Worm (Caenorhabditis elegans): ENCODE results near the gene nape-1.
A peak's percentile ranks its signal among the peaks of the same experiment; 100 is the strongest.

The nape-1 gene

ce11 chrIV:3740830-3741477, at the start of gene nape-1:
Gene nape-1 (minus strand): TSS chrIV:3740880.
- TF ChIP-seq fos-1 (tag; optimal IDR thresholded peaks at IDR 0.05) = no peak
- TF ChIP-seq Y48G9A.11 (GFP tag; IDR thresholded peaks at IDR 0.05) = no peak
- TF ChIP-seq Y105C5A.15 (GFP tag; IDR thresholded peaks at IDR 0.05) = no peak
- TF ChIP-seq lin-1 (GFP tag; IDR thresholded peaks at IDR 0.05) = no peak
- TF ChIP-seq lsy-2 (tag; optimal IDR thresholded peaks at IDR 0.05) = peak in 1 of 2 experiments; percentile 62
- no peak for TF ChIP-seq zag-1 (tag; optimal IDR thresholded peaks at IDR 0.05)
- TF ChIP-seq cey-2 (tag; optimal IDR thresholded peaks at IDR 0.05; ENCODE audit: borderline replicate concordance, insufficient read depth) = no peak
- TF ChIP-seq nhr-77 (tag; optimal IDR thresholded peaks at IDR 0.05) = peak; percentile 29
- TF ChIP-seq T26A8.4 (GFP tag; IDR thresholded peaks at IDR 0.05) = peak; percentile 35
- peak; percentile 57 for TF ChIP-seq mes-2 (tag; optimal IDR thresholded peaks at IDR 0.05; ENCODE audit: poor library complexity, severe bottlenecking)
- peak; percentile 20 for TF ChIP-seq dve-1 (tag; optimal IDR thresholded peaks at IDR 0.05; ENCODE audit: insufficient read depth)
- no peak for TF ChIP-seq nhr-41 (GFP tag; IDR thresholded peaks at IDR 0.05)
- no peak for TF ChIP-seq set-16 (GFP tag; IDR thresholded peaks at IDR 0.05)
- TF ChIP-seq lin-38 (GFP tag; IDR thresholded peaks at IDR 0.05) = peak; percentile 72
- TF ChIP-seq ztf-11 (tag; optimal IDR thresholded peaks at IDR 0.05) = no peak
- peak in 1 of 2 experiments; percentile 80 for TF ChIP-seq mdl-1 (tag; optimal IDR thresholded peaks at IDR 0.05)
- no peak for TF ChIP-seq D1046.2 (GFP tag; IDR thresholded peaks at IDR 0.05)
- no peak for TF ChIP-seq aly-2 (tag; optimal IDR thresholded peaks at IDR 0.05)
- no peak for TF ChIP-seq T20F7.1 (GFP tag; optimal IDR thresholded peaks at IDR 0.05)
- no peak for TF ChIP-seq ZK546.5 (tag; optimal IDR thresholded peaks at IDR 0.05)
- peak; percentile 55 for TF ChIP-seq mxl-3 (GFP tag; optimal IDR thresholded peaks at IDR 0.05)
- TF ChIP-seq ceh-32 (tag; optimal IDR thresholded peaks at IDR 0.05; ENCODE audit: poor library complexity) = no peak
- peak; percentile 52; the same call in 1 of the 2 replicates for TF ChIP-seq egl-43 (GFP tag; IDR thresholded peaks at IDR 0.05)
- no peak for TF ChIP-seq daf-8 (GFP tag; IDR thresholded peaks at IDR 0.05)
- TF ChIP-seq hif-1 (tag; optimal IDR thresholded peaks at IDR 0.05) = peak in 1 of 2 experiments; percentile 55
- TF ChIP-seq nhr-6 (tag; optimal IDR thresholded peaks at IDR 0.05) = peak; percentile 22
- no peak for TF ChIP-seq ctbp-1 (GFP tag; IDR thresholded peaks at IDR 0.05)
- peak; percentile 93 for TF ChIP-seq aha-1 (tag)
- TF ChIP-seq dmd-8 (GFP tag; IDR thresholded peaks at IDR 0.05) = no peak
- no peak for TF ChIP-seq skn-1 (tag; optimal IDR thresholded peaks at IDR 0.05)
- TF ChIP-seq egl-27 (tag; optimal IDR thresholded peaks at IDR 0.05) = no peak
- no peak for TF ChIP-seq madf-5 (GFP tag; IDR thresholded peaks at IDR 0.05)
- no peak for TF ChIP-seq ces-1 (GFP tag; optimal IDR thresholded peaks at IDR 0.05)
- TF ChIP-seq ZK337.2 (GFP tag; IDR thresholded peaks at IDR 0.05) = no peak
- no peak for TF ChIP-seq spr-3 (GFP tag; optimal IDR thresholded peaks at IDR 0.05)
- peak; percentile 49 for TF ChIP-seq pqm-1 (tag; optimal IDR thresholded peaks at IDR 0.05)
- no peak for TF ChIP-seq spr-1 (tag; optimal IDR thresholded peaks at IDR 0.05)
- TF ChIP-seq F37D6.2 (tag; optimal IDR thresholded peaks at IDR 0.05) = no peak
- TF ChIP-seq lin-13 (GFP tag; optimal IDR thresholded peaks at IDR 0.05) = peak; percentile 53
- TF ChIP-seq mdt-29 (GFP tag; IDR thresholded peaks at IDR 0.05) = no peak
- TF ChIP-seq dmd-6 (GFP tag; IDR thresholded peaks at IDR 0.05) = peak; percentile 44; the same call in 1 of the 2 replicates
- peak; percentile 29 for TF ChIP-seq fkh-10 (GFP tag; optimal IDR thresholded peaks at IDR 0.05)
- no peak for TF ChIP-seq lir-3 (tag; optimal IDR thresholded peaks at IDR 0.05)
- TF ChIP-seq nhr-48 (tag; optimal IDR thresholded peaks at IDR 0.05) = no peak
- TF ChIP-seq rbr-2 (tag; optimal IDR thresholded peaks at IDR 0.05) = peak; percentile 12
- no peak for TF ChIP-seq daf-19 (GFP tag; conservative IDR thresholded peaks at IDR 0.05)
- TF ChIP-seq nhr-11 (tag; optimal IDR thresholded peaks at IDR 0.05) = no peak
- no peak for TF ChIP-seq tag-97 (GFP tag; IDR thresholded peaks at IDR 0.05)
- no peak for TF ChIP-seq lin-29 (GFP tag; IDR thresholded peaks at IDR 0.05)
- TF ChIP-seq daf-12 (tag; optimal IDR thresholded peaks at IDR 0.05) = no peak
- no peak for TF ChIP-seq Y5F2A.4 (GFP tag; optimal IDR thresholded peaks at IDR 0.05)
